Worm (Caenorhabditis elegans): ENCODE results near the gene F53B7.7.

DNA sequence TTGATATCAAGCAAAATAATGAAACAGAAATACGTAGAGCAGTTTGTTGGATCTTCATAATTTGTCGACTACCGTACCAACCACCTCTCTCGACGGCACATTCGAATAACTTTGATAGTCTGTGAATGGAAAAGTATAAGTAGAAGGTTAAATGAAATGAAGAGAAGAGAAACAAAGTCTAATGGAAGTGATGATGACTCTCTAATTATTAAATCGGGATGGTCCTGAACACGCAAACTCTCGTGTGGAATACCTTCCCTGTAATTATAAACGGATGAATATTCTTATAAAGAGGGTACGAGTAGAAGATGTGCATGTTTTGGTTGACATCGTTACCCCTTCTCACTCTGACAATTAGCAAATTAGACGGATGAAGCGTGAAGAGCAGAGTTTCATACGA, 23.9 kb downstream of the F53B7.7 start, which contains the start of the genes C13G3.12 and hot-6:
- no peak for TF ChIP-seq dao-5 (tag; optimal IDR thresholded peaks at IDR 0.05)
- no peak for TF ChIP-seq W03F9.2 (tag; optimal IDR thresholded peaks at IDR 0.05)

Measured in whole organism, L4/young adult.